Fruit fly (Drosophila melanogaster) whole organism, adult: ENCODE results near the gene CG3149.

Experiments used
- CG1620 ChIP-seq: fragments of 200-800 bp; sonication (Bioruptor generic); optimal IDR thresholded peaks from 2 replicates; lab custom pipeline; 2016; ENCODE audit warnings: missing biosample characterization, missing genetic modification characterization
- CG7101 ChIP-seq: fragments of 200-800 bp; sonication (Bioruptor generic); optimal IDR thresholded peaks from 2 replicates; lab custom pipeline; 2018; ENCODE audit warnings: missing biosample characterization, mild to moderate bottlenecking, missing genetic modification characterization, moderate library complexity
- Crg-1 ChIP-seq: fragments of 200-800 bp; sonication (Bioruptor generic); optimal IDR thresholded peaks from 2 replicates; lab custom pipeline; 2016; ENCODE audit warnings: missing biosample characterization, missing genetic modification characterization
- bab1 ChIP-seq: fragments of 200-800 bp; sonication (Bioruptor generic); optimal IDR thresholded peaks from 3 replicates; lab custom pipeline; 2019; ENCODE audit warnings: missing biosample characterization, mild to moderate bottlenecking, missing genetic modification characterization, moderate library complexity
- kay ChIP-seq: fragments of 200-800 bp; sonication (Bioruptor generic); peaks from one replicate; lab custom pipeline; 2016; ENCODE audit warnings: missing biosample characterization, missing genetic modification characterization, borderline replicate concordance
- pad ChIP-seq: fragments of 200-800 bp; sonication (Bioruptor generic); optimal IDR thresholded peaks from 3 replicates; lab custom pipeline; 2017; ENCODE audit warnings: missing biosample characterization, missing genetic modification characterization, mild to moderate bottlenecking, moderate library complexity, missing genetic modification reagents
- toe ChIP-seq: fragments of 200-800 bp; sonication (Bioruptor generic); optimal IDR thresholded peaks from 2 replicates; lab custom pipeline; 2016; ENCODE audit warnings: missing biosample characterization, missing genetic modification characterization

dm6 chrX:5690216-5690523 is 4.8 kb downstream of the CG3149 start:
- TF ChIP-seq kay (GFP tag; lab: Kevin White, UChicago): no peak
- TF ChIP-seq CG1620: no peak
- no peak for TF ChIP-seq toe (GFP tag; lab: Kevin White, UChicago)
- no peak for TF ChIP-seq bab1 (GFP tag; lab: Kevin White, UChicago)
- TF ChIP-seq CG7101: no peak
- TF ChIP-seq Crg-1 (GFP tag; lab: Kevin White, UChicago): no peak
- no peak for TF ChIP-seq pad (GFP tag; lab: Kevin White, UChicago)
